Worm (Caenorhabditis elegans) whole organism, L4 larva: ENCODE measurements around the gene ipla-5.

Experiments
- aly-2 ChIP-seq: sonication (generic microtip); optimal IDR thresholded peaks from 2 replicates; lab custom pipeline; 2018; ENCODE audit warnings: missing biosample characterization, missing genetic modification characterization
- ces-1 ChIP-seq: fragments of 150-350 bp; sonication (generic microtip); optimal IDR thresholded peaks from 4 replicates; lab custom pipeline; 2014; ENCODE audit warnings: missing biosample characterization, missing genetic modification reagents, missing genetic modification characterization
- daf-8 ChIP-seq: fragments of 200-800 bp; sonication (Bioruptor generic); IDR thresholded peaks from 2 replicates; pipeline ENCODE4 v1.3.6; 2022; ENCODE audit warnings: missing genetic modification characterization, missing compliant biosample characterization
- fkh-10 ChIP-seq: fragments of 150-350 bp; optimal IDR thresholded peaks from 2 replicates; lab custom pipeline; 2014; ENCODE audit warnings: missing biosample characterization, missing genetic modification reagents, missing genetic modification characterization
- mxl-3 ChIP-seq: fragments of 200-800 bp; sonication (Bioruptor generic); optimal IDR thresholded peaks from 2 replicates; lab custom pipeline; 2018; ENCODE audit warnings: mild to moderate bottlenecking, missing genetic modification characterization, missing compliant biosample characterization
- nhr-237 ChIP-seq: sonication (generic microtip); optimal IDR thresholded peaks from 2 replicates; lab custom pipeline; 2017; ENCODE audit warnings: missing biosample characterization, missing genetic modification characterization
- nhr-25 ChIP-seq: sonication (generic microtip); optimal IDR thresholded peaks from 2 replicates; lab custom pipeline; 2017; ENCODE audit warnings: missing genetic modification characterization, mild to moderate bottlenecking, missing compliant biosample characterization, antibody characterized with exemption, moderate library complexity, borderline replicate concordance; ENCODE audit not compliant: insufficient read depth
- nhr-28 ChIP-seq: fragments of 150-350 bp; optimal IDR thresholded peaks from 2 replicates; lab custom pipeline; 2014; ENCODE audit warnings: missing biosample characterization, missing genetic modification characterization
- pha-4 ChIP-seq, 2 experiments: fragments of 150-350 bp in 1 of 2; fragments of 200-800 bp in 1 of 2; sonication (Bioruptor generic) in 1 of 2; IDR thresholded peaks in 1 of 2; optimal IDR thresholded peaks in 1 of 2; 2 replicates each; pipeline versions ENCODE4 v1.3.6 to Lab custom; 2014 to 2022; ENCODE audit warnings: missing genetic modification characterization in 2 of 2, missing genetic modification reagents in 2 of 2, missing biosample characterization in 1 of 2, missing compliant biosample characterization in 1 of 2
- skn-1 ChIP-seq: fragments of 150-350 bp; optimal IDR thresholded peaks from 2 replicates; lab custom pipeline; 2014; ENCODE audit warnings: missing biosample characterization, missing genetic modification characterization
- zag-1 ChIP-seq: fragments of 150-350 bp; optimal IDR thresholded peaks from 2 replicates; lab custom pipeline; 2014; ENCODE audit warnings: missing biosample characterization, missing genetic modification characterization

DNA sequence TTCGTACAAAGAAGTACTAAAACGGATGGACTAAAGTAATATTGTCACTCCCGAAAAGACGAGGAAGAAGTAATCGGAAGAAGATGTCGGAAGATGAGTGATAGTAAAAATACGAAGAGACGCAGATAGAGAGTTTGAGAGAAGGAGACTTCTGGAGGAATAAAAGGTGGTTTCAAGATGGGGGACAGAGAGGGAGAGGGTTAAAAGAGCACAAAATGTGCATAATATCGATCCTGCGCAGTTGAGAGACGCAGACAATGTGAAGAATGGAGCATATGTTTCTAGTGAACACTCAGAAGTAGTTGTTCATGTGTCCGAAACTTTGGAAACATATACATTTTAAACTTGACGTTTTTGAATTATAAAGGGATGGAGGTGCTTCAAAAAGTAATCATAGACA lies 47.4 kb downstream of the ipla-5 start:
- TF ChIP-seq mxl-3 (GFP tag; lab: Kevin White, UChicago) (no peak), pha-4 (GFP tag; IDR thresholded peaks at IDR 0.05; lab: Robert Waterston, UW) (no peak), pha-4 (tag; optimal IDR thresholded peaks at IDR 0.05; lab: Kevin White, UChicago) (no peak), nhr-237 (tag; lab: Kevin White, UChicago) (no peak), ces-1 (no peak), aly-2 (tag; lab: Kevin White, UChicago) (no peak), daf-8 (no peak), nhr-28 (tag; lab: Kevin White, UChicago) (no peak), zag-1 (tag; lab: Kevin White, UChicago) (no peak), nhr-25 (tag; lab: Kevin White, UChicago) (no peak), fkh-10 (GFP tag; lab: Kevin White, UChicago) (peak; percentile 94), skn-1 (tag; lab: Kevin White, UChicago) (no peak)
